Worm (Caenorhabditis elegans): ENCODE data around the gene C53A5.13.

ce11 chrV:14499074-14499864 lies 47.4 kb upstream of the C53A5.13 start:
- no peak for TF ChIP-seq ZK546.5 (tag; optimal IDR thresholded peaks at IDR 0.05)
- no peak for TF ChIP-seq nhr-237 (tag; optimal IDR thresholded peaks at IDR 0.05)
- TF ChIP-seq ama-1 (optimal IDR thresholded peaks at IDR 0.05): no peak
- no peak for TF ChIP-seq aly-2 (tag; optimal IDR thresholded peaks at IDR 0.05)
- TF ChIP-seq elt-1 (tag; optimal IDR thresholded peaks at IDR 0.05): no peak
- TF ChIP-seq alr-1 (tag; optimal IDR thresholded peaks at IDR 0.05): no peak
- TF ChIP-seq lin-11 (tag; optimal IDR thresholded peaks at IDR 0.05): no peak
- TF ChIP-seq F13H6.1 (tag; optimal IDR thresholded peaks at IDR 0.05): peak; percentile 32
- TF ChIP-seq ceh-82 (tag; optimal IDR thresholded peaks at IDR 0.05): no peak
- no peak for TF ChIP-seq lsy-2 (tag; optimal IDR thresholded peaks at IDR 0.05)
- TF ChIP-seq skn-1 (tag; optimal IDR thresholded peaks at IDR 0.05): no peak
- no peak for TF ChIP-seq unc-39 (tag; optimal IDR thresholded peaks at IDR 0.05)
- no peak for TF ChIP-seq ztf-4 (tag; optimal IDR thresholded peaks at IDR 0.05)

Measured in whole organism, L2 larva.